Worm (Caenorhabditis elegans) whole organism, L1 larva: Measurements from ENCODE around the gene rnh-2.

ENCODE experiments used
- C04F5.9 ChIP-seq: sonication (generic microtip); optimal IDR thresholded peaks from 2 replicates; lab custom pipeline; 2016; ENCODE audit warnings: missing genetic modification characterization, missing compliant biosample characterization
- C16A3.4 ChIP-seq: fragments of 150-350 bp; optimal IDR thresholded peaks from 2 replicates; lab custom pipeline; 2014; ENCODE audit warnings: missing biosample characterization, missing genetic modification characterization
- aly-2 ChIP-seq: fragments of 150-350 bp; optimal IDR thresholded peaks from 2 replicates; lab custom pipeline; 2014; ENCODE audit warnings: missing biosample characterization, missing genetic modification characterization
- ceh-63 ChIP-seq: fragments of 200-800 bp; sonication (Bioruptor generic); optimal IDR thresholded peaks from 2 replicates; lab custom pipeline; 2018; ENCODE audit warnings: mild to moderate bottlenecking, missing genetic modification characterization, missing compliant biosample characterization
- ceh-82 ChIP-seq, 3 experiments: fragments of 150-350 bp in 1 of 3; sonication (generic microtip) in 2 of 3; optimal IDR thresholded peaks; 2 replicates each; lab custom pipeline; 2014 to 2017; ENCODE audit warnings: missing biosample characterization in 3 of 3, missing genetic modification characterization in 3 of 3
- ceh-90 ChIP-seq: sonication (generic microtip); optimal IDR thresholded peaks from 2 replicates; lab custom pipeline; 2016; ENCODE audit warnings: missing genetic modification characterization, missing compliant biosample characterization
- dpl-1 ChIP-seq, 3 experiments: fragments of 150-350 bp in 2 of 3; sonication (generic microtip) in 1 of 3; optimal IDR thresholded peaks; 2 replicates each; lab custom pipeline; 2014 to 2017; ENCODE audit warnings: missing biosample characterization in 3 of 3, missing genetic modification characterization in 3 of 3, missing genetic modification reagents in 3 of 3
- dsc-1 ChIP-seq: sonication (generic microtip); optimal IDR thresholded peaks from 2 replicates; lab custom pipeline; 2016; ENCODE audit warnings: mild to moderate bottlenecking, missing genetic modification characterization, missing compliant biosample characterization
- efl-1 ChIP-seq, 4 experiments: fragments of 150-350 bp; optimal IDR thresholded peaks in 3 of 4; peaks in 1 of 4; 1 replicate in 1 of 4; 2 replicates in 3 of 4; lab custom pipeline; 2014; ENCODE audit warnings: missing biosample characterization in 2 of 4, missing genetic modification characterization in 2 of 4, missing genetic modification reagents in 2 of 4
- egl-13 ChIP-seq: sonication (generic microtip); optimal IDR thresholded peaks from 2 replicates; lab custom pipeline; 2016; ENCODE audit warnings: missing genotype, missing genetic modification reagents, missing genetic modification characterization, missing compliant biosample characterization
- egl-27 ChIP-seq, 2 experiments: fragments of 150-350 bp in 1 of 2; sonication (generic microtip); optimal IDR thresholded peaks; 3 replicates each; lab custom pipeline; 2017 to 2018; ENCODE audit warnings: missing biosample characterization in 2 of 2, missing genetic modification characterization in 2 of 2, missing genetic modification reagents in 2 of 2
- elt-3 ChIP-seq, 6 experiments: fragments of 150-350 bp in 1 of 6; sonication (generic microtip); optimal IDR thresholded peaks; 2 replicates each; lab custom pipeline; 2017 to 2018; ENCODE audit warnings: missing biosample characterization in 6 of 6, missing genetic modification characterization in 6 of 6, inconsistent platforms in 1 of 6
- fkh-8 ChIP-seq: sonication (generic microtip); optimal IDR thresholded peaks from 2 replicates; lab custom pipeline; 2016; ENCODE audit warnings: mild to moderate bottlenecking, missing genetic modification characterization, missing compliant biosample characterization
- fos-1 ChIP-seq: fragments of 150-350 bp; optimal IDR thresholded peaks from 2 replicates; lab custom pipeline; 2014; ENCODE audit warnings: missing biosample characterization, missing genetic modification characterization
- grh-1 ChIP-seq: fragments of 200-800 bp; sonication (Bioruptor generic); IDR thresholded peaks from 2 replicates; pipeline ENCODE4 v1.3.6; 2022; ENCODE audit warnings: missing genetic modification reagents, missing genetic modification characterization, missing compliant biosample characterization
- isw-1 ChIP-seq: fragments of 200-800 bp; sonication (Bioruptor generic); IDR thresholded peaks from 2 replicates; pipeline ENCODE4 v1.3.6; 2022; ENCODE audit warnings: missing genetic modification characterization, missing compliant biosample characterization
- jun-1 ChIP-seq: fragments of 150-350 bp; optimal IDR thresholded peaks from 2 replicates; lab custom pipeline; 2014; ENCODE audit warnings: missing biosample characterization, missing genetic modification reagents, missing genetic modification characterization
- lin-14 ChIP-seq: fragments of 200-800 bp; sonication (Bioruptor generic); optimal IDR thresholded peaks from 2 replicates; lab custom pipeline; 2018; ENCODE audit warnings: mild to moderate bottlenecking, missing genetic modification characterization, moderate library complexity, missing compliant biosample characterization
- lin-35 ChIP-seq, 2 experiments: fragments of 150-350 bp; optimal IDR thresholded peaks; 2 replicates each; lab custom pipeline; 2014; ENCODE audit warnings: missing biosample characterization in 2 of 2, missing genetic modification characterization in 2 of 2, missing genetic modification reagents in 2 of 2
- lsy-2 ChIP-seq, 2 experiments: fragments of 150-350 bp; optimal IDR thresholded peaks; 2 replicates each; lab custom pipeline; 2014; ENCODE audit warnings: missing biosample characterization in 2 of 2, missing genetic modification characterization in 2 of 2
- mdl-1 ChIP-seq, 2 experiments: fragments of 150-350 bp; optimal IDR thresholded peaks; 2 replicates each; lab custom pipeline; 2014 to 2017; ENCODE audit warnings: missing biosample characterization in 2 of 2, missing genetic modification characterization in 2 of 2, inconsistent platforms in 1 of 2
- mef-2 ChIP-seq: fragments of 150-350 bp; optimal IDR thresholded peaks from 2 replicates; lab custom pipeline; 2014; ENCODE audit warnings: missing biosample characterization, missing genetic modification characterization
- mep-1 ChIP-seq: fragments of 150-350 bp; optimal IDR thresholded peaks from 2 replicates; lab custom pipeline; 2014; ENCODE audit warnings: missing biosample characterization, missing genetic modification characterization
- nhr-11 ChIP-seq: fragments of 150-350 bp; optimal IDR thresholded peaks from 2 replicates; lab custom pipeline; 2014; ENCODE audit warnings: missing biosample characterization, missing genetic modification characterization
- nhr-12 ChIP-seq: sonication (generic microtip); optimal IDR thresholded peaks from 2 replicates; lab custom pipeline; 2017; ENCODE audit warnings: missing biosample characterization, missing genetic modification characterization
- nhr-19 ChIP-seq: fragments of 200-800 bp; sonication (Bioruptor generic); conservative IDR thresholded peaks from 2 replicates; pipeline ENCODE4 v1.3.6; 2022; ENCODE audit warnings: missing genetic modification characterization, missing compliant biosample characterization
- nhr-20 ChIP-seq: sonication (generic microtip); optimal IDR thresholded peaks from 2 replicates; lab custom pipeline; 2016; ENCODE audit warnings: mild to moderate bottlenecking, missing genetic modification characterization, missing compliant biosample characterization
- nhr-237 ChIP-seq: fragments of 150-350 bp; optimal IDR thresholded peaks from 2 replicates; lab custom pipeline; 2014; ENCODE audit warnings: missing biosample characterization, missing genetic modification characterization
- nhr-47 ChIP-seq: sonication (generic microtip); optimal IDR thresholded peaks from 2 replicates; lab custom pipeline; 2016; ENCODE audit warnings: mild to moderate bottlenecking, missing genetic modification characterization, moderate library complexity, missing compliant biosample characterization
- nhr-71 ChIP-seq: sonication (generic microtip); optimal IDR thresholded peaks from 2 replicates; lab custom pipeline; 2016; ENCODE audit warnings: mild to moderate bottlenecking, missing genetic modification characterization, moderate library complexity, missing compliant biosample characterization
- nhr-76 ChIP-seq: sonication (generic microtip); optimal IDR thresholded peaks from 2 replicates; lab custom pipeline; 2017; ENCODE audit warnings: missing biosample characterization, missing genetic modification characterization
- nhr-85 ChIP-seq: sonication (generic microtip); peaks from one replicate; lab custom pipeline; 2016; ENCODE audit warnings: missing genetic modification characterization, inconsistent platforms, missing compliant biosample characterization
- pax-3 ChIP-seq: fragments of 200-800 bp; sonication (Bioruptor generic); optimal IDR thresholded peaks from 2 replicates; lab custom pipeline; 2018; ENCODE audit warnings: mild to moderate bottlenecking, missing genetic modification characterization, moderate library complexity, missing compliant biosample characterization
- rnt-1 ChIP-seq: sonication (generic microtip); optimal IDR thresholded peaks from 2 replicates; lab custom pipeline; 2016; ENCODE audit warnings: mild to moderate bottlenecking, missing genetic modification characterization, moderate library complexity, missing compliant biosample characterization
- skn-1 ChIP-seq: fragments of 150-350 bp; optimal IDR thresholded peaks from 2 replicates; lab custom pipeline; 2014; ENCODE audit warnings: missing biosample characterization, missing genetic modification characterization
- snu-23 ChIP-seq: sonication (generic microtip); optimal IDR thresholded peaks from 2 replicates; lab custom pipeline; 2016; ENCODE audit warnings: missing genetic modification characterization, missing compliant biosample characterization
- sptf-1 ChIP-seq: fragments of 150-350 bp; optimal IDR thresholded peaks from 2 replicates; lab custom pipeline; 2014; ENCODE audit warnings: missing biosample characterization, missing genetic modification characterization
- swsn-7 ChIP-seq: sonication (generic microtip); optimal IDR thresholded peaks from 2 replicates; lab custom pipeline; 2016; ENCODE audit warnings: missing genetic modification characterization, missing compliant biosample characterization
- unc-130 ChIP-seq: fragments of 150-350 bp; optimal IDR thresholded peaks from 2 replicates; lab custom pipeline; 2017; ENCODE audit warnings: missing biosample characterization, missing genetic modification characterization, inconsistent platforms
- unc-86 ChIP-seq: sonication (generic microtip); optimal IDR thresholded peaks from 2 replicates; lab custom pipeline; 2016; ENCODE audit warnings: missing genetic modification characterization, missing compliant biosample characterization
- vab-15 ChIP-seq: sonication (generic microtip); optimal IDR thresholded peaks from 2 replicates; lab custom pipeline; 2017; ENCODE audit warnings: missing genotype, mild to moderate bottlenecking, missing genetic modification characterization, missing compliant biosample characterization
- ztf-11 ChIP-seq, 2 experiments: sonication (generic microtip); optimal IDR thresholded peaks; 2 replicates each; lab custom pipeline; 2016 to 2017; ENCODE audit warnings: missing genetic modification characterization in 2 of 2, missing biosample characterization in 1 of 2, missing compliant biosample characterization in 1 of 2
- ztf-4 ChIP-seq: fragments of 150-350 bp; optimal IDR thresholded peaks from 2 replicates; lab custom pipeline; 2014; ENCODE audit warnings: missing biosample characterization, missing genetic modification characterization

rnh-2 gene

ce11 chrII:8481033-8481708, 35.8 kb upstream of the rnh-2 start:
- TF ChIP-seq skn-1: peak; percentile 9
- peak; percentile 48 for TF ChIP-seq fkh-8 (tag; lab: Kevin White, UChicago)
- TF ChIP-seq lsy-2 (tag; optimal IDR thresholded peaks at IDR 0.05; lab: Kevin White, UChicago): peak in 1 of 2 experiments; percentile 48
- no peak for TF ChIP-seq ceh-63 (GFP tag; lab: Kevin White, UChicago)
- TF ChIP-seq nhr-12 (tag; lab: Kevin White, UChicago): no peak
- TF ChIP-seq mep-1 (tag; lab: Kevin White, UChicago): peak; percentile 44
- peak; percentile 82 for TF ChIP-seq nhr-19 (GFP tag; lab: Robert Waterston, UW)
- peak; percentile 41 for TF ChIP-seq rnt-1 (tag; lab: Kevin White, UChicago)
- TF ChIP-seq efl-1 (optimal IDR thresholded peaks at IDR 0.05; lab: Kevin White, UChicago): no peak
- peak in 1 of 2 experiments; percentile 83 for TF ChIP-seq efl-1 (GFP tag; optimal IDR thresholded peaks at IDR 0.05 in 1 of 2; lab: Kevin White, UChicago)
- peak in 1 of 6 experiments; percentile 41 for TF ChIP-seq elt-3 (tag; optimal IDR thresholded peaks at IDR 0.05; lab: Kevin White, UChicago)
- peak; percentile 76 for TF ChIP-seq nhr-71 (tag; lab: Kevin White, UChicago)
- TF ChIP-seq snu-23 (GFP tag; lab: Kevin White, UChicago): peak; percentile 34
- no peak for TF ChIP-seq swsn-7 (tag; lab: Kevin White, UChicago)
- TF ChIP-seq lin-14 (GFP tag; lab: Kevin White, UChicago): peak; percentile 59
- TF ChIP-seq nhr-237 (tag; lab: Kevin White, UChicago): no peak
- TF ChIP-seq unc-130: peak; percentile 12
- no peak for TF ChIP-seq egl-27 (tag; optimal IDR thresholded peaks at IDR 0.05; lab: Kevin White, UChicago)
- TF ChIP-seq C16A3.4 (tag; lab: Kevin White, UChicago): peak; percentile 2
- TF ChIP-seq nhr-20 (tag; lab: Kevin White, UChicago): peak; percentile 82
- TF ChIP-seq ztf-4 (tag; lab: Kevin White, UChicago): peak; percentile 50
- peak; percentile 13 for TF ChIP-seq dsc-1 (tag; lab: Kevin White, UChicago)
- no peak for TF ChIP-seq vab-15 (tag; lab: Kevin White, UChicago)
- no peak for TF ChIP-seq ztf-11 (tag; optimal IDR thresholded peaks at IDR 0.05; lab: Kevin White, UChicago)

- TF ChIP-seq ztf-4 (tag; lab: Kevin White, UChicago) (peak; percentile 52), lin-14 (GFP tag; lab: Kevin White, UChicago) (no peak)
Measured at ce11 chrII:8481731-8482253, 35.2 kb upstream of the rnh-2 start, which contains the start of gene M05D6.5. M05D6.5 (minus strand) TSS chrII:8482203.

DNA sequence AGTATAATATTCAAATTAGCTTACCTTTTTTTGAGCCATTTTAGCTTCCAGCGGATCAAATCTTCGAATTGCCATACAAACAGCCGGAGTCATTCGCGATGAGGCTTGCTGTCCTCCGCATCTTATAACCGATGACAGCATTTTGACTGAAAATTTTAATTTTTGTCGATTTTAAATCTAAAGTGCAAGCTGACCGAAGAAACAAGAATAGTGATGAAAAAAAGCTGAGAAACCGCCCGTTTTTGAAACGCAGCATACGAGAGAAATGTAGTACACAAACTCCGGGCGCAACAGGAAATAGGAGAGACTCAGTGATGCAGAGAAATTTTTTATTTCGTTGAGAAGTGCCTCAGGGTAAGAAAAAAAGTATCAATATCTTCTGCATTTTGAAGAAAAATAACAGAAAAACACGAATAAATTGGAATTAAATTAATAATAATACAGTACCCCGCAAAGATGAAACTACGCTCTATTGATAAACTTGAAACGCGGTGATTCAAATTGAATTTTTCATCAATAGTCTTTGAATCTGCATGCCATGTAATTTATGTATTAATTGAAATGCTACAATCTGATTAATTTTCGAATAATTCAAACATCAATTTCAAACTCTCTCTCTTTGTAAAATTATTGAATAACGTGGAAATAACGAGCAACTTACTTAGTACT, 33.7 kb upstream of the rnh-2 start:
- TF ChIP-seq ceh-82 (tag; optimal IDR thresholded peaks at IDR 0.05; lab: Kevin White, UChicago) (peak in 1 of 3 experiments; percentile 34), ceh-90 (tag; lab: Kevin White, UChicago) (no peak), jun-1 (tag; lab: Kevin White, UChicago) (no peak), nhr-76 (no peak), nhr-85 (tag; lab: Kevin White, UChicago) (peak; percentile 66), grh-1 (GFP tag; lab: Robert Waterston, UW) (no peak), lsy-2 (tag; optimal IDR thresholded peaks at IDR 0.05; lab: Kevin White, UChicago) (peak; percentile 56 to 93), rnt-1 (tag; lab: Kevin White, UChicago) (peak; percentile 41), isw-1 (GFP tag; lab: Robert Waterston, UW) (no peak), lin-14 (GFP tag; lab: Kevin White, UChicago) (peak; percentile 69), sptf-1 (tag; lab: Kevin White, UChicago) (no peak), mdl-1 (tag; optimal IDR thresholded peaks at IDR 0.05; lab: Kevin White, UChicago) (no peak), nhr-19 (GFP tag; lab: Robert Waterston, UW) (peak; percentile 33), efl-1 (optimal IDR thresholded peaks at IDR 0.05; lab: Kevin White, UChicago) (peak; percentile 33 to 51), efl-1 (GFP tag; optimal IDR thresholded peaks at IDR 0.05 in 1 of 2; lab: Kevin White, UChicago) (peak; percentile 68 to 93), ceh-63 (GFP tag; lab: Kevin White, UChicago) (no peak), nhr-47 (tag; lab: Kevin White, UChicago) (peak; percentile 2), lin-35 (GFP tag; optimal IDR thresholded peaks at IDR 0.05; lab: Kevin White, UChicago) (peak; percentile 28 to 74), swsn-7 (tag; lab: Kevin White, UChicago) (peak; percentile 13), fos-1 (no peak), egl-27 (tag; optimal IDR thresholded peaks at IDR 0.05; lab: Kevin White, UChicago) (no peak), mef-2 (tag; lab: Kevin White, UChicago) (no peak), dpl-1 (GFP tag; optimal IDR thresholded peaks at IDR 0.05; lab: Kevin White, UChicago) (peak; percentile 45 to 75 (median 56)), nhr-71 (tag; lab: Kevin White, UChicago) (peak; percentile 48), aly-2 (tag; lab: Kevin White, UChicago) (no peak), nhr-11 (tag; lab: Kevin White, UChicago) (no peak), pax-3 (tag; lab: Kevin White, UChicago) (no peak), snu-23 (GFP tag; lab: Kevin White, UChicago) (no peak), C04F5.9 (tag; lab: Kevin White, UChicago) (no peak), unc-86 (tag; lab: Kevin White, UChicago) (peak; percentile 6), nhr-237 (tag; lab: Kevin White, UChicago) (peak; percentile 40), egl-13 (tag; lab: Kevin White, UChicago) (peak; percentile 34)
